Fruit fly (Drosophila melanogaster): ENCODE data around the gene CG14841.
A peak's percentile ranks its signal among the peaks of the same experiment; 100 is the strongest.

Gene CG14841

DNA sequence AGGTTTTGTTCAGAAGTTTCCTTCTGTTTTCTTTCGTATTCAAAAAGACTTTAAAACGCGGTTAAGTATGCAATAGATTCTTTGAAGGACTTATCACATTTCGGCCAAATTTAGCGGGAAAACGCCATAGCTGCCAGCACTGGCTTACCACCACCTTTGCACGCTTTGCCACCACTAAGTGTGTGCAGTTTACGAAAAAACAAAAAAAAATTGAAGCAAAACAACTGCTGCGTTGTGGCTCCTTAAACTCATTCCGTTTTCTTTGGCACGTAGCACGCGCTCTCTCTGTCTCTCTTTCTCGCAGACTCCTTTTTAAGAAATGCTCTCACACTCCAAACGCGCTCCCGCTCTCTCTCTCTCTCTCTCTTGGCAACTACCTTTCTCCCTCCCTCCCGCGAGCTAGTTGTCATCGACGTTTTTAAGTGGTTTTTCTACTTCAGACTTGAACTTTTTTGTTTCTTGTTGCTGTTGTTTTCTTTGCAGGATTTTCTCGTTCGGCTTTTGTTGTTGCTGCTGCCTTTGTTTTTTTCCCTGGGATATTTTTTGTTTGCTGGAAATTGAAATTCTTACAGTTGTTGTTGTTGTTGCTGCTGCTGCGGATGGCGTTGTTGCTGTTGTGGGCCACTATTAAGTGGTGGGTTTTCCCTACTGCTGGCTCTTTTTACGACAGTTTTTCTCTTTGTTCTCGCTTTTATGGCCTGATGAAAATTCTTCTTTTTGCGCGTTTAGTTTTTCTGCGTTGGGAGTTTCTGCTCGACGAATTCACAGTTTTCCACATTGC, 16.5 kb upstream of the CG14841 start (continued):
- TF ChIP-seq Ptx1 (GFP tag; IDR thresholded peaks at IDR 0.05): no peak
- TF ChIP-seq mirr (GFP tag; optimal IDR thresholded peaks at IDR 0.05): no peak
- no peak for TF ChIP-seq dimm (GFP tag; IDR thresholded peaks at IDR 0.05)
- no peak for TF ChIP-seq CG4854 (GFP tag; optimal IDR thresholded peaks at IDR 0.05)
- no peak for TF ChIP-seq nmo (GFP tag; optimal IDR thresholded peaks at IDR 0.05)
- peak; percentile 49 for TF ChIP-seq row (GFP tag; IDR thresholded peaks at IDR 0.05)
- TF ChIP-seq CG3065 (GFP tag; optimal IDR thresholded peaks at IDR 0.05): no peak
- TF ChIP-seq sna (GFP tag; IDR thresholded peaks at IDR 0.05; ENCODE audit: partially characterized antibody): no peak
- no peak for TF ChIP-seq cwo (GFP tag; optimal IDR thresholded peaks at IDR 0.05)
- TF ChIP-seq fd64A (GFP tag; optimal IDR thresholded peaks at IDR 0.05): no peak
- no peak for TF ChIP-seq Max (GFP tag; optimal IDR thresholded peaks at IDR 0.05)
- TF ChIP-seq NC2α (GFP tag; optimal IDR thresholded peaks at IDR 0.05): no peak
- TF ChIP-seq esg (GFP tag; conservative IDR thresholded peaks at IDR 0.05): no peak
- peak; percentile 86 for TF ChIP-seq CG1832 (GFP tag; optimal IDR thresholded peaks at IDR 0.05)
- TF ChIP-seq sim (GFP tag; IDR thresholded peaks at IDR 0.05): no peak; the same call in 1 of the 2 replicates
- TF ChIP-seq pb (GFP tag; optimal IDR thresholded peaks at IDR 0.05): no peak
- TF ChIP-seq CG6765 (GFP tag; optimal IDR thresholded peaks at IDR 0.05): no peak
- peak; percentile 25 for TF ChIP-seq CG6689 (GFP tag; IDR thresholded peaks at IDR 0.05)
- peak; percentile 100 for TF ChIP-seq pros (GFP tag; optimal IDR thresholded peaks at IDR 0.05)
- no peak for TF ChIP-seq ro (GFP tag; IDR thresholded peaks at IDR 0.05)
- no peak for TF ChIP-seq Vsx1 (GFP tag; optimal IDR thresholded peaks at IDR 0.05)
- no peak for TF ChIP-seq CrebB (tag; optimal IDR thresholded peaks at IDR 0.05)
- 0 out of 2 replicates have a peak, but pooled peaks have one; percentile 56 for TF ChIP-seq Drgx (GFP tag; IDR thresholded peaks at IDR 0.05)
- peak; percentile 19; the same call in 1 of the 2 replicates for TF ChIP-seq CG9932 (GFP tag; IDR thresholded peaks at IDR 0.05)
- TF ChIP-seq psq (GFP tag; optimal IDR thresholded peaks at IDR 0.05): no peak
- TF ChIP-seq CG42726 (GFP tag; IDR thresholded peaks at IDR 0.05; ENCODE audit: partially characterized antibody): no peak
- peak; percentile 89 for TF ChIP-seq abd-A (tag; optimal IDR thresholded peaks at IDR 0.05)
- TF ChIP-seq wek (GFP tag; optimal IDR thresholded peaks at IDR 0.05): no peak
- TF ChIP-seq gt (GFP tag; IDR thresholded peaks at IDR 0.05): no peak
- TF ChIP-seq trh (GFP tag; optimal IDR thresholded peaks at IDR 0.05): no peak
- TF ChIP-seq CG31365 (tag; optimal IDR thresholded peaks at IDR 0.05): no peak
- peak; percentile 7 for TF ChIP-seq dmrt99B (tag; optimal IDR thresholded peaks at IDR 0.05)
- no peak for TF ChIP-seq gcm2 (GFP tag; optimal IDR thresholded peaks at IDR 0.05)
- peak; percentile 59 for TF ChIP-seq lbe (GFP tag; optimal IDR thresholded peaks at IDR 0.05)
- peak; percentile 44 for TF ChIP-seq HmgD (GFP tag; optimal IDR thresholded peaks at IDR 0.05)
- no peak for TF ChIP-seq D (optimal IDR thresholded peaks at IDR 0.05)
- TF ChIP-seq D (GFP tag; optimal IDR thresholded peaks at IDR 0.05): no peak
- no peak for TF ChIP-seq Hr51 (GFP tag; optimal IDR thresholded peaks at IDR 0.05)
- no peak for TF ChIP-seq CG12219 (GFP tag; optimal IDR thresholded peaks at IDR 0.05)
- TF ChIP-seq CG7556 (GFP tag; optimal IDR thresholded peaks at IDR 0.05): no peak
- no peak for TF ChIP-seq CG7786 (GFP tag; optimal IDR thresholded peaks at IDR 0.05)
- TF ChIP-seq az2 (GFP tag; optimal IDR thresholded peaks at IDR 0.05): no peak
- no peak for TF ChIP-seq pan (optimal IDR thresholded peaks at IDR 0.05)
- peak in 1 of 2 experiments; percentile 17 for TF ChIP-seq pan (GFP tag; optimal IDR thresholded peaks at IDR 0.05 in 1 of 2, IDR thresholded peaks at IDR 0.05 in 1 of 2)
- TF ChIP-seq Doc3 (GFP tag; IDR thresholded peaks at IDR 0.05; ENCODE audit: partially characterized antibody): no peak
- no peak for TF ChIP-seq zen (tag; optimal IDR thresholded peaks at IDR 0.05)
- TF ChIP-seq Elba2 (GFP tag; optimal IDR thresholded peaks at IDR 0.05): no peak
- TF ChIP-seq jigr1 (GFP tag; IDR thresholded peaks at IDR 0.05): no peak
- TF ChIP-seq Opbp (GFP tag; IDR thresholded peaks at IDR 0.05; ENCODE audit: partially characterized antibody): no peak
- TF ChIP-seq Hey (tag; optimal IDR thresholded peaks at IDR 0.05): no peak

All from whole organism, embryonic.